Fruit fly (Drosophila melanogaster): ENCODE measurements around the gene Eig71Ej.

DNA sequence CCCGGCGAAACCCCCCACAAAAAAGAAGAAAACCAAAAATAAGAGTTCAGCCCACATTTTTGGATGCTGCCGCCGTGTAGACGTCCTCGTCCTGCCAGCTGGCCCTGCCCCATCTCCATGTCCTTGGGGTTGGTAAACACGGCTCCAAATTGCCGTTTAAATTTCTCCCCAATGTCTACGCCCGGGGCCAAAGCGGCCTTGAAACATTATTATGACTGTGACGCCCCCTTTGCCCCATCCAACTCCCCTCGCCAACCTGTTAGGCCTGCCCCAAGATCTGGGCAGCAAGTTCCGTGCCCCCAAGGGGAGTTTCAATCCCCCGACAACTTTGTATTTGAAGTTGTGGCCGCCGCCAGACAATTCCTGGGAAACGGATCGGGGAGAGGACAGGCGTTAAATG, 43.9 kb downstream of the Eig71Ej start:
- no peak for TF ChIP-seq Sox102F (GFP tag; optimal IDR thresholded peaks at IDR 0.05)
- no peak for TF ChIP-seq CG6854 (GFP tag; optimal IDR thresholded peaks at IDR 0.05)
- no peak for TF ChIP-seq ss (GFP tag; optimal IDR thresholded peaks at IDR 0.05)
- TF ChIP-seq topi (GFP tag; optimal IDR thresholded peaks at IDR 0.05): no peak
- TF ChIP-seq OdsH (GFP tag; optimal IDR thresholded peaks at IDR 0.05): no peak
- no peak for TF ChIP-seq esn (GFP tag; optimal IDR thresholded peaks at IDR 0.05)
- no peak for TF ChIP-seq Blimp-1 (GFP tag; optimal IDR thresholded peaks at IDR 0.05)
